Fruit fly (Drosophila melanogaster) whole organism: Measurements from ENCODE around the gene Uggt.

ENCODE experiments used
- CG8478 ChIP-seq: fragments of >200 bp; optimal IDR thresholded peaks from 2 replicates; lab custom pipeline; 2018; ENCODE audit warnings: inconsistent platforms
- Dll ChIP-seq: fragments of >200 bp; optimal IDR thresholded peaks from 2 replicates; lab custom pipeline; 2017
- EcR ChIP-seq, 2 experiments: fragments of >200 bp; optimal IDR thresholded peaks; 2 replicates each; lab custom pipeline; 2017; ENCODE audit warnings: missing biosample characterization in 2 of 2, missing genetic modification characterization in 2 of 2, missing genetic modification reagents in 2 of 2
- pan ChIP-seq: fragments of >200 bp; optimal IDR thresholded peaks from 2 replicates; lab custom pipeline; 2017
- psq ChIP-seq: fragments of >200 bp; optimal IDR thresholded peaks from 2 replicates; lab custom pipeline; 2017
- usp ChIP-seq: fragments of >200 bp; optimal IDR thresholded peaks from 2 replicates; lab custom pipeline; 2017; ENCODE audit warnings: missing biosample characterization, missing genetic modification characterization, mixed read lengths

DNA sequence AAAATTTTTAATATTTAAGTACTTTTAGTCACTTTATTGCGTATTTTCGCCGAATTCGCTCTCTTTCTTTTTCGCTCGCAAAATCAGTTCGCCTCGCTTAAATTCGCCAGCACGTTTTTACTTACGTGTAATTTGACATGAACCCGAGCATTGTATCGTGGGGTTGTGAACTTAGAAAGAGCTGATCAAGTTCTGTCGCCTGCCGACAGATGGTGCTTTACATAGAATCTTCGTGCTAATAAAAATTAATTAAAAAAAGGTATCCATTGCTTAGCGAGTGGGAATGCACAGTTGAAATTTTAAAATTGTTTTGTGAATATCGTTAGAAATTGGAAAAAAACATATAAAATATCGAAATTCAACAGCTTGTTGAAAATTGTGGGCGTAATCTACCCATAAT, 24.1 kb upstream of the Uggt start:
- TF ChIP-seq Dll: no peak
- TF ChIP-seq usp (GFP tag; lab: Kevin White, UChicago): no peak
- no peak for TF ChIP-seq CG8478 (lab: Kevin White, UChicago)
- no peak for TF ChIP-seq pan (lab: Kevin White, UChicago)
- TF ChIP-seq EcR (GFP tag; optimal IDR thresholded peaks at IDR 0.05; lab: Kevin White, UChicago): no peak
- TF ChIP-seq psq (lab: Kevin White, UChicago): no peak
